Worm (Caenorhabditis elegans) whole organism, L2 larva: Measurements from ENCODE around the gene wht-7.

Experiments
- F13H6.1 ChIP-seq: sonication (generic microtip); optimal IDR thresholded peaks from 2 replicates; lab custom pipeline; 2016; ENCODE audit warnings: missing genetic modification characterization, missing compliant biosample characterization
- R02D3.7 ChIP-seq: fragments of 150-350 bp; optimal IDR thresholded peaks from 2 replicates; lab custom pipeline; 2014; ENCODE audit warnings: missing biosample characterization, missing genetic modification characterization
- aly-2 ChIP-seq: fragments of 150-350 bp; optimal IDR thresholded peaks from 2 replicates; lab custom pipeline; 2014; ENCODE audit warnings: missing biosample characterization, missing genetic modification characterization
- ama-1 ChIP-seq: fragments of 150-350 bp; optimal IDR thresholded peaks from 2 replicates; lab custom pipeline; 2018; ENCODE audit warnings: inconsistent platforms
- blmp-1 ChIP-seq: sonication (generic microtip); optimal IDR thresholded peaks from 2 replicates; lab custom pipeline; 2017; ENCODE audit warnings: missing genetic modification characterization, mild to moderate bottlenecking, missing compliant biosample characterization, antibody characterized with exemption, moderate library complexity; ENCODE audit not compliant: insufficient read depth
- ceh-16 ChIP-seq: fragments of 150-350 bp; optimal IDR thresholded peaks from 2 replicates; lab custom pipeline; 2014; ENCODE audit warnings: missing biosample characterization, missing genetic modification characterization
- ceh-82 ChIP-seq: fragments of 150-350 bp; optimal IDR thresholded peaks from 2 replicates; lab custom pipeline; 2014; ENCODE audit warnings: missing biosample characterization, missing genetic modification characterization
- crh-2 ChIP-seq: sonication (generic microtip); optimal IDR thresholded peaks from 2 replicates; lab custom pipeline; 2017; ENCODE audit warnings: missing biosample characterization, missing genetic modification characterization
- egl-27 ChIP-seq: sonication (generic microtip); optimal IDR thresholded peaks from 3 replicates; lab custom pipeline; 2017; ENCODE audit warnings: missing biosample characterization, missing genetic modification reagents, missing genetic modification characterization
- elt-1 ChIP-seq: fragments of 150-350 bp; optimal IDR thresholded peaks from 2 replicates; lab custom pipeline; 2014; ENCODE audit warnings: missing biosample characterization, missing genetic modification characterization
- elt-3 ChIP-seq: sonication (generic microtip); optimal IDR thresholded peaks from 2 replicates; lab custom pipeline; 2017; ENCODE audit warnings: missing biosample characterization, missing genetic modification characterization
- fos-1 ChIP-seq: fragments of 150-350 bp; optimal IDR thresholded peaks from 2 replicates; lab custom pipeline; 2014; ENCODE audit warnings: missing biosample characterization, missing genetic modification characterization
- gmeb-1 ChIP-seq: fragments of 150-350 bp; optimal IDR thresholded peaks from 2 replicates; lab custom pipeline; 2014; ENCODE audit warnings: missing biosample characterization, missing genetic modification characterization
- lin-13 ChIP-seq: fragments of 150-350 bp; optimal IDR thresholded peaks from 2 replicates; lab custom pipeline; 2014; ENCODE audit warnings: missing biosample characterization, missing genetic modification reagents, missing genetic modification characterization
- lin-39 ChIP-seq: fragments of 150-350 bp; optimal IDR thresholded peaks from 2 replicates; lab custom pipeline; 2014; ENCODE audit warnings: missing biosample characterization, missing genetic modification reagents, missing genetic modification characterization
- lsy-2 ChIP-seq, 2 experiments: fragments of 150-350 bp in 1 of 2; sonication (generic microtip) in 1 of 2; optimal IDR thresholded peaks; 2 replicates each; lab custom pipeline; 2014 to 2017; ENCODE audit warnings: missing biosample characterization in 2 of 2, missing genetic modification characterization in 2 of 2
- mab-5 ChIP-seq: fragments of 150-350 bp; optimal IDR thresholded peaks from 2 replicates; lab custom pipeline; 2014; ENCODE audit warnings: missing biosample characterization, missing genetic modification characterization
- mbf-1 ChIP-seq: sonication (generic microtip); optimal IDR thresholded peaks from 2 replicates; lab custom pipeline; 2017; ENCODE audit warnings: missing biosample characterization, missing genetic modification characterization
- mdl-1 ChIP-seq, 2 experiments: fragments of 150-350 bp in 1 of 2; sonication (generic microtip) in 1 of 2; optimal IDR thresholded peaks; 2 replicates each; lab custom pipeline; 2017; ENCODE audit warnings: missing biosample characterization in 2 of 2, missing genetic modification characterization in 2 of 2
- nhr-11 ChIP-seq: fragments of 150-350 bp; optimal IDR thresholded peaks from 2 replicates; lab custom pipeline; 2014; ENCODE audit warnings: missing biosample characterization, missing genetic modification characterization
- nhr-129 ChIP-seq: fragments of 150-350 bp; optimal IDR thresholded peaks from 2 replicates; lab custom pipeline; 2014; ENCODE audit warnings: missing biosample characterization, missing genetic modification characterization
- nhr-21 ChIP-seq: fragments of 150-350 bp; optimal IDR thresholded peaks from 2 replicates; lab custom pipeline; 2014; ENCODE audit warnings: missing biosample characterization, missing genetic modification characterization
- nhr-23 ChIP-seq: fragments of 150-350 bp; optimal IDR thresholded peaks from 2 replicates; lab custom pipeline; 2014; ENCODE audit warnings: missing biosample characterization, missing genetic modification reagents, missing genetic modification characterization
- nhr-25 ChIP-seq: fragments of 150-350 bp; sonication (generic microtip); optimal IDR thresholded peaks from 3 replicates; lab custom pipeline; 2014; ENCODE audit warnings: missing biosample characterization, missing genetic modification characterization
- nhr-77 ChIP-seq: fragments of 150-350 bp; optimal IDR thresholded peaks from 2 replicates; lab custom pipeline; 2014; ENCODE audit warnings: missing biosample characterization, missing genetic modification characterization
- peb-1 ChIP-seq: fragments of 150-350 bp; optimal IDR thresholded peaks from 2 replicates; lab custom pipeline; 2014; ENCODE audit warnings: missing biosample characterization, missing genetic modification characterization
- sem-4 ChIP-seq: fragments of 150-350 bp; optimal IDR thresholded peaks from 2 replicates; lab custom pipeline; 2014; ENCODE audit warnings: missing biosample characterization, missing genetic modification reagents, missing genetic modification characterization
- skn-1 ChIP-seq: sonication (generic microtip); optimal IDR thresholded peaks from 2 replicates; lab custom pipeline; 2017; ENCODE audit warnings: missing biosample characterization, missing genetic modification characterization
- sma-3 ChIP-seq: sonication (generic microtip); optimal IDR thresholded peaks from 2 replicates; lab custom pipeline; 2016; ENCODE audit warnings: missing genetic modification reagents, missing genetic modification characterization, missing compliant biosample characterization
- sma-9 ChIP-seq, 2 experiments: fragments of 150-350 bp in 1 of 2; sonication (generic microtip) in 1 of 2; optimal IDR thresholded peaks; 2 replicates each; lab custom pipeline; 2014 to 2016; ENCODE audit warnings: missing genetic modification characterization in 2 of 2, mild to moderate bottlenecking in 1 of 2, missing biosample characterization in 1 of 2, missing compliant biosample characterization in 1 of 2, missing genetic modification reagents in 1 of 2, moderate library complexity in 1 of 2
- unc-55 ChIP-seq: fragments of 150-350 bp; sonication (generic microtip); optimal IDR thresholded peaks from 3 replicates; lab custom pipeline; 2014; ENCODE audit warnings: missing biosample characterization, missing genetic modification reagents, missing genetic modification characterization
- ztf-1 ChIP-seq: fragments of 200-800 bp; sonication (Bioruptor generic); conservative IDR thresholded peaks from 2 replicates; pipeline ENCODE4 v1.3.6; 2022; ENCODE audit warnings: missing genetic modification characterization, missing compliant biosample characterization
- ztf-11 ChIP-seq: sonication (generic microtip); optimal IDR thresholded peaks from 2 replicates; lab custom pipeline; 2017; ENCODE audit warnings: missing biosample characterization, missing genetic modification characterization

The wht-7 gene

DNA sequence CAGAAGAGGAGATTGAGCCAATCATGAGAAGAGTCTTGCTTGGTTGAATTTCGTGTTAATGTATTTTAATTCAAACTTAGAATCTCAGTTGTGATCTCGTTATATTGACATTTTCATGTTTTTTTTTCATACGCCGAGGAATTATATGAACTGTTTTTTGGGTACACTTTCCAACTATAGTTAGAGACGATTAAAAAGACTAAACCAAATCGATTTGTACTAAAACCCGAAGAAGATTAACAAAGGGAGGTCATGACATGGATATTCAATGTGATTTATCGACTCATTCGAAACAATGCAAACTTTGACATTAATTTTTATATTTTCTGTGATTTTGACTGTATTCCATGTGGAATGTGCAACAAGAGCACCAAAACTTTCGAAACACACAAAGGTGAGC, 1.5 kb downstream of the wht-7 start, which contains the start of gene Y42G9A.2:
Y42G9A.2 (plus strand) TSS at position 284 of the 400 bp plus-strand sequence.
- TF ChIP-seq sma-9 (GFP tag; optimal IDR thresholded peaks at IDR 0.05; lab: Kevin White, UChicago) (peak; percentile 30), sma-9 (tag; optimal IDR thresholded peaks at IDR 0.05; lab: Kevin White, UChicago) (no peak), ceh-16 (tag; lab: Kevin White, UChicago) (no peak)

DNA sequence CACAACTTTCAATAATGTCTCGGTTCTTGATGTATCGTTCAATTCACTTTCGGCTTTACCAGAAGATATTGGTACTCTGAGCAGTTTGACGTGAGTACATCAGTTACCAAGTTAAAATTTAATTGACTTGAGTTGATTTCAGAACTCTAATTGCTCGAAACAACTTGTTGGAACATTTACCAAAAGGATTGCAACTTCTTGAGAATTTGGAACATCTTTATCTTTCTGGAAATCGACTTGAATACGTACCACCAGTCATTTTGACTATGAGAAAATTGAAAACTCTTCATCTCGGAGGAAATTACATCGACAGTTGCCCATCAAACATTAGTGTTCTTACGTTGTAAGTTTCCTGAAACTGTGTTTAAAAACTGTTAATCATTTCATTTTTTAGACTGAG, 2.6 kb downstream of the wht-7 start:
- TF ChIP-seq sma-9 (GFP tag; optimal IDR thresholded peaks at IDR 0.05; lab: Kevin White, UChicago) (no peak), sma-9 (tag; optimal IDR thresholded peaks at IDR 0.05; lab: Kevin White, UChicago) (no peak), unc-55 (GFP tag; lab: Kevin White, UChicago) (no peak), ztf-11 (tag; lab: Kevin White, UChicago) (no peak), mbf-1 (no peak), F13H6.1 (no peak), fos-1 (tag; lab: Kevin White, UChicago) (no peak), nhr-25 (tag; lab: Kevin White, UChicago) (no peak), nhr-21 (no peak), elt-1 (no peak), nhr-77 (tag; lab: Kevin White, UChicago) (no peak), mdl-1 (tag; optimal IDR thresholded peaks at IDR 0.05; lab: Kevin White, UChicago) (no peak), peb-1 (tag; lab: Kevin White, UChicago) (no peak), sem-4 (no peak), R02D3.7 (no peak), aly-2 (tag; lab: Kevin White, UChicago) (no peak), elt-3 (tag; lab: Kevin White, UChicago) (no peak), nhr-23 (tag; lab: Kevin White, UChicago) (no peak), nhr-11 (tag; lab: Kevin White, UChicago) (no peak), gmeb-1 (tag; lab: Kevin White, UChicago) (no peak), egl-27 (no peak)

- TF ChIP-seq mbf-1 (no peak), sma-9 (GFP tag; optimal IDR thresholded peaks at IDR 0.05; lab: Kevin White, UChicago) (peak; percentile 5), sma-9 (tag; optimal IDR thresholded peaks at IDR 0.05; lab: Kevin White, UChicago) (no peak), crh-2 (tag; lab: Kevin White, UChicago) (no peak), unc-55 (GFP tag; lab: Kevin White, UChicago) (no peak), skn-1 (tag; lab: Kevin White, UChicago) (peak; percentile 78), fos-1 (tag; lab: Kevin White, UChicago) (peak; percentile 35), ama-1 (lab: Kevin White, UChicago) (no peak), nhr-23 (tag; lab: Kevin White, UChicago) (no peak)
- TF ChIP-seq, all 48 proteins: peak for 3
These were observed 3.5 kb downstream of the wht-7 start, which contains the start of gene Y42G9A.3 for ce11 chrIII:6145896-6146295. Y42G9A.3 (plus strand) TSS chrIII:6146258.

ce11 chrIII:6145309-6145708, 4.1 kb downstream of the wht-7 start:
- TF ChIP-seq ztf-11 (tag; lab: Kevin White, UChicago) (no peak), lin-13 (GFP tag; lab: Kevin White, UChicago) (no peak), mdl-1 (tag; optimal IDR thresholded peaks at IDR 0.05; lab: Kevin White, UChicago) (peak in 1 of 2 experiments; percentile 14), mab-5 (tag; lab: Kevin White, UChicago) (no peak), sma-3 (GFP tag; lab: Kevin White, UChicago) (peak; percentile 62), nhr-25 (tag; lab: Kevin White, UChicago) (peak; percentile 75), fos-1 (tag; lab: Kevin White, UChicago) (peak; percentile 26), sem-4 (no peak), nhr-21 (peak; percentile 88), nhr-23 (tag; lab: Kevin White, UChicago) (no peak), lin-39 (no peak), sma-9 (GFP tag; optimal IDR thresholded peaks at IDR 0.05; lab: Kevin White, UChicago) (peak; percentile 87), sma-9 (tag; optimal IDR thresholded peaks at IDR 0.05; lab: Kevin White, UChicago) (no peak), ceh-82 (no peak), nhr-129 (tag; lab: Kevin White, UChicago) (peak; percentile 40), blmp-1 (tag; lab: Kevin White, UChicago) (peak; percentile 22), mbf-1 (no peak), ztf-1 (GFP tag; lab: Robert Waterston, UW) (no peak)

DNA sequence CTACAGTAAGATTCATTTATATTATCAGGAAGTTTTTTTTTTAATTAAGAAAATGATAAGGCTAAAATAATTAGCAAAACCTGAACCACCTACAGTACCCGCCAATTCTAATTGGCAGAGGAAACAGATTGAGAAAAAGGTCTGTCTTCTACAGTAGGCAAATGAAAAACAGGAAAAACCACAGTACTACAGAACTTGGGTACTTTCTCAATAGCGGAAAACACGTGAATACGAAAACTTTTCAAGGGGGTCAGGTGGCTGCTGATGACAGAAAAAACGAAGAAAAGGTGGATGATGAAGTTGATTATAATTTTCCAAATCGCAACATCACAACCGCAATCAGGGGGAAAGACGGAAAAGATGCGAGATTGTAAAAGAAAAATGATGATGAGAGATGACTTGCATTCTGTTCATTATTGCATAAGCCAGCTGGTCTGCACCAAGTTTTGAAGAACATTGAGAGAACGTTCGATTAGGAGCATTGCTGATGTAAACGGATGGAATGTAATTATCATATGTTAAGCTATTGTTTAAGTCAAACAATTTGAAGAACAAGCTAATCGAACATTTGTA, 4.9 kb downstream of the wht-7 start:
- peak; percentile 35 for TF ChIP-seq nhr-21
- peak; percentile 24 for TF ChIP-seq sma-9 (GFP tag; optimal IDR thresholded peaks at IDR 0.05; lab: Kevin White, UChicago)
- TF ChIP-seq sma-9 (tag; optimal IDR thresholded peaks at IDR 0.05; lab: Kevin White, UChicago), result no peak
- TF ChIP-seq peb-1 (tag; lab: Kevin White, UChicago), result no peak
- TF ChIP-seq sma-3 (GFP tag; lab: Kevin White, UChicago), result peak; percentile 0
- TF ChIP-seq nhr-129 (tag; lab: Kevin White, UChicago), result peak; percentile 97
- TF ChIP-seq lsy-2 (tag; optimal IDR thresholded peaks at IDR 0.05; lab: Kevin White, UChicago), result peak in 1 of 2 experiments; percentile 33
- peak; percentile 13 for TF ChIP-seq blmp-1 (tag; lab: Kevin White, UChicago)
- TF ChIP-seq R02D3.7, result no peak
- peak in 1 of 2 experiments; percentile 59 for TF ChIP-seq mdl-1 (tag; optimal IDR thresholded peaks at IDR 0.05; lab: Kevin White, UChicago)
- TF ChIP-seq ztf-1 (GFP tag; lab: Robert Waterston, UW), result no peak
- peak; percentile 10 for TF ChIP-seq gmeb-1 (tag; lab: Kevin White, UChicago)
